Fruit fly (Drosophila melanogaster) whole organism, embryonic: ENCODE measurements around the gene kra.

Experiments
- Antp ChIP-seq: fragments of 200-800 bp; sonication (Bioruptor generic); optimal IDR thresholded peaks from 3 replicates; lab custom pipeline; 2016; ENCODE audit warnings: missing biosample characterization, missing genetic modification characterization
- Atf6 ChIP-seq: fragments of 200-800 bp; sonication (Bioruptor generic); IDR thresholded peaks from 2 replicates; pipeline ENCODE4 v1.3.6; 2022; ENCODE audit warnings: missing biosample characterization, missing genetic modification characterization
- CG10267 ChIP-seq: fragments of 200-800 bp; sonication (Bioruptor generic); optimal IDR thresholded peaks from 2 replicates; lab custom pipeline; 2018; ENCODE audit warnings: missing biosample characterization, mild to moderate bottlenecking, missing genetic modification characterization, moderate library complexity
- CG10959 ChIP-seq: fragments of 200-800 bp; sonication (Bioruptor generic); IDR thresholded peaks from 2 replicates; pipeline ENCODE4 v1.3.6; 2022; ENCODE audit warnings: missing biosample characterization, missing genetic modification characterization
- CG12744 ChIP-seq: fragments of 200-800 bp; sonication (Bioruptor generic); optimal IDR thresholded peaks from 2 replicates; lab custom pipeline; 2016; ENCODE audit warnings: missing biosample characterization, missing genetic modification characterization
- CG14050 ChIP-seq: fragments of 200-800 bp; sonication (Bioruptor generic); IDR thresholded peaks from 3 replicates; pipeline ENCODE4 v1.3.6; 2022; ENCODE audit warnings: missing biosample characterization, missing genetic modification characterization
- CG15073 ChIP-seq: fragments of 200-800 bp; sonication (Bioruptor generic); optimal IDR thresholded peaks from 2 replicates; lab custom pipeline; 2016; ENCODE audit warnings: missing biosample characterization, missing genetic modification characterization
- CG17359 ChIP-seq: fragments of 200-800 bp; sonication (Bioruptor generic); optimal IDR thresholded peaks from 3 replicates; lab custom pipeline; 2018; ENCODE audit warnings: missing biosample characterization, mild to moderate bottlenecking, missing genetic modification characterization, moderate library complexity
- CG1832 ChIP-seq: fragments of 200-800 bp; sonication (Bioruptor generic); optimal IDR thresholded peaks from 2 replicates; lab custom pipeline; 2017; ENCODE audit warnings: missing biosample characterization, mild to moderate bottlenecking, missing genetic modification characterization, inconsistent platforms
- CG34224 ChIP-seq: fragments of 200-800 bp; sonication (Bioruptor generic); IDR thresholded peaks from 3 replicates; pipeline ENCODE4 v1.3.6; 2022; ENCODE audit warnings: missing biosample characterization, missing genetic modification characterization; ENCODE audit not compliant: partially characterized antibody
- CG7745 ChIP-seq: fragments of 200-800 bp; sonication (Bioruptor generic); optimal IDR thresholded peaks from 2 replicates; lab custom pipeline; 2018; ENCODE audit warnings: missing biosample characterization, mild to moderate bottlenecking, missing genetic modification characterization, moderate library complexity
- Camta ChIP-seq: fragments of 200-800 bp; sonication (Bioruptor generic); optimal IDR thresholded peaks from 2 replicates; lab custom pipeline; 2016; ENCODE audit warnings: missing biosample characterization, missing genetic modification characterization
- D ChIP-seq, 2 experiments: fragments of 200-800 bp in 1 of 2; fragments of >200 bp in 1 of 2; sonication (Bioruptor generic) in 1 of 2; optimal IDR thresholded peaks; 2 replicates in 1 of 2; 3 replicates in 1 of 2; lab custom pipeline; 2017; ENCODE audit warnings: mild to moderate bottlenecking in 1 of 2, missing biosample characterization in 1 of 2, missing genetic modification characterization in 1 of 2, missing genetic modification reagents in 1 of 2
- Dek ChIP-seq: fragments of 200-800 bp; sonication (Bioruptor generic); optimal IDR thresholded peaks from 3 replicates; lab custom pipeline; 2019; ENCODE audit warnings: missing biosample characterization, mild to moderate bottlenecking, missing genetic modification characterization, moderate library complexity
- Doc3 ChIP-seq: fragments of 200-800 bp; sonication (Bioruptor generic); IDR thresholded peaks from 3 replicates; pipeline ENCODE4 v1.3.6; 2022; ENCODE audit warnings: missing biosample characterization, missing genetic modification characterization; ENCODE audit not compliant: partially characterized antibody
- Drgx ChIP-seq: fragments of 200-800 bp; sonication (Bioruptor generic); IDR thresholded peaks from 2 replicates; pipeline ENCODE4 v1.3.6; 2022; ENCODE audit warnings: missing biosample characterization, missing genetic modification characterization
- Ets97D ChIP-seq: fragments of 200-800 bp; sonication (Bioruptor generic); optimal IDR thresholded peaks from 3 replicates; lab custom pipeline; 2016; ENCODE audit warnings: missing biosample characterization, missing genetic modification characterization
- Fer2 ChIP-seq: fragments of 200-800 bp; sonication (Bioruptor generic); optimal IDR thresholded peaks from 2 replicates; lab custom pipeline; 2018; ENCODE audit warnings: missing biosample characterization, mild to moderate bottlenecking, missing genetic modification characterization, moderate library complexity
- H2.0 ChIP-seq: fragments of 200-800 bp; sonication (Bioruptor generic); IDR thresholded peaks from 2 replicates; pipeline ENCODE4 v1.3.6; 2022; ENCODE audit warnings: missing biosample characterization, missing genetic modification characterization
- Hey ChIP-seq: fragments of 200-800 bp; sonication (Bioruptor generic); optimal IDR thresholded peaks from 3 replicates; lab custom pipeline; 2018; ENCODE audit warnings: missing biosample characterization, mild to moderate bottlenecking, missing genetic modification characterization
- Hr3 ChIP-seq: fragments of 200-800 bp; sonication (Bioruptor generic); optimal IDR thresholded peaks from 3 replicates; lab custom pipeline; 2016; ENCODE audit warnings: missing biosample characterization, missing genetic modification characterization
- Hsf ChIP-seq: fragments of 200-800 bp; sonication (Bioruptor generic); optimal IDR thresholded peaks from 3 replicates; lab custom pipeline; 2016; ENCODE audit warnings: missing biosample characterization, missing genetic modification characterization
- Lim3 ChIP-seq: fragments of 200-800 bp; sonication (Bioruptor generic); IDR thresholded peaks from 2 replicates; pipeline ENCODE4 v1.3.6; 2022; ENCODE audit warnings: missing biosample characterization, missing genetic modification characterization
- MESR4 ChIP-seq: fragments of 200-800 bp; sonication (Bioruptor generic); optimal IDR thresholded peaks from 2 replicates; lab custom pipeline; 2018; ENCODE audit warnings: missing biosample characterization, mild to moderate bottlenecking, missing genetic modification characterization, moderate library complexity
- Max ChIP-seq: fragments of 200-800 bp; sonication (Bioruptor generic); optimal IDR thresholded peaks from 2 replicates; lab custom pipeline; 2016; ENCODE audit warnings: missing biosample characterization, mild to moderate bottlenecking, missing genetic modification characterization
- Meics ChIP-seq: fragments of 200-800 bp; sonication (Bioruptor generic); optimal IDR thresholded peaks from 2 replicates; lab custom pipeline; 2017; ENCODE audit warnings: missing biosample characterization, mild to moderate bottlenecking, missing genetic modification characterization
- NC2α ChIP-seq: fragments of 200-800 bp; sonication (Bioruptor generic); optimal IDR thresholded peaks from 2 replicates; lab custom pipeline; 2016; ENCODE audit warnings: missing biosample characterization, missing genetic modification characterization
- PHDP ChIP-seq: fragments of 200-800 bp; sonication (Bioruptor generic); optimal IDR thresholded peaks from 3 replicates; lab custom pipeline; 2018; ENCODE audit warnings: missing biosample characterization, mild to moderate bottlenecking, missing genetic modification characterization, moderate library complexity
- Sox102F ChIP-seq: fragments of 200-800 bp; sonication (Bioruptor generic); optimal IDR thresholded peaks from 2 replicates; lab custom pipeline; 2018; ENCODE audit warnings: missing biosample characterization, mild to moderate bottlenecking, missing genetic modification characterization, moderate library complexity
- Vsx1 ChIP-seq: fragments of 200-800 bp; sonication (Bioruptor generic); optimal IDR thresholded peaks from 2 replicates; lab custom pipeline; 2017; ENCODE audit warnings: missing biosample characterization, mild to moderate bottlenecking, missing genetic modification characterization, missing genetic modification reagents
- ab ChIP-seq: fragments of 200-800 bp; sonication (Bioruptor generic); optimal IDR thresholded peaks from 2 replicates; lab custom pipeline; 2016; ENCODE audit warnings: missing biosample characterization, missing genetic modification characterization
- cwo ChIP-seq: fragments of 200-800 bp; sonication (Bioruptor generic); optimal IDR thresholded peaks from 3 replicates; lab custom pipeline; 2017; ENCODE audit warnings: missing biosample characterization, missing genetic modification characterization, mild to moderate bottlenecking, moderate library complexity, missing genetic modification reagents
- danr ChIP-seq: fragments of 200-800 bp; sonication (Bioruptor generic); IDR thresholded peaks from 2 replicates; pipeline ENCODE4 v1.3.6; 2022; ENCODE audit warnings: missing biosample characterization, missing genetic modification characterization
- dmrt99B ChIP-seq: fragments of 200-800 bp; sonication (Bioruptor generic); optimal IDR thresholded peaks from 2 replicates; lab custom pipeline; 2018; ENCODE audit warnings: missing biosample characterization, mild to moderate bottlenecking, missing genetic modification characterization, moderate library complexity
- en ChIP-seq: fragments of 200-800 bp; sonication (Bioruptor generic); optimal IDR thresholded peaks from 2 replicates; lab custom pipeline; 2016; ENCODE audit warnings: missing biosample characterization, missing genetic modification characterization
- gsb ChIP-seq: fragments of 200-800 bp; sonication (Bioruptor generic); IDR thresholded peaks from 2 replicates; pipeline ENCODE4 v1.3.6; 2022; ENCODE audit warnings: missing biosample characterization, missing genetic modification characterization
- jing ChIP-seq: fragments of 200-800 bp; sonication (Bioruptor generic); optimal IDR thresholded peaks from 2 replicates; lab custom pipeline; 2018; ENCODE audit warnings: missing biosample characterization, mild to moderate bottlenecking, missing genetic modification characterization
- knrl ChIP-seq: fragments of 200-800 bp; sonication (Bioruptor generic); IDR thresholded peaks from 3 replicates; pipeline ENCODE4 v1.3.6; 2022; ENCODE audit warnings: missing biosample characterization, missing genetic modification characterization; ENCODE audit not compliant: partially characterized antibody
- lbe ChIP-seq: fragments of 200-800 bp; sonication (Bioruptor generic); optimal IDR thresholded peaks from 2 replicates; lab custom pipeline; 2016; ENCODE audit warnings: missing biosample characterization, mild to moderate bottlenecking, missing genetic modification characterization
- mld ChIP-seq: fragments of 200-800 bp; sonication (Bioruptor generic); IDR thresholded peaks from 3 replicates; pipeline ENCODE4 v1.3.6; 2022; ENCODE audit warnings: missing biosample characterization, missing genetic modification characterization; ENCODE audit not compliant: partially characterized antibody
- repo ChIP-seq: fragments of 200-800 bp; sonication (Bioruptor generic); optimal IDR thresholded peaks from 2 replicates; lab custom pipeline; 2016; ENCODE audit warnings: missing biosample characterization, missing genetic modification characterization
- salm ChIP-seq: fragments of 200-800 bp; sonication (Bioruptor generic); optimal IDR thresholded peaks from 2 replicates; lab custom pipeline; 2018; ENCODE audit warnings: missing biosample characterization, mild to moderate bottlenecking, missing genetic modification characterization
- sc ChIP-seq, 3 experiments: fragments of >200 bp in 2 of 3; fragments of 200-800 bp in 1 of 3; sonication (Bioruptor generic) in 1 of 3; optimal IDR thresholded peaks; 2 replicates in 2 of 3; 3 replicates in 1 of 3; lab custom pipeline; 2017; ENCODE audit warnings: mild to moderate bottlenecking in 1 of 3, missing biosample characterization in 1 of 3, missing genetic modification characterization in 1 of 3, missing genetic modification reagents in 1 of 3
- tup ChIP-seq: fragments of 200-800 bp; sonication (Bioruptor generic); optimal IDR thresholded peaks from 2 replicates; lab custom pipeline; 2016; ENCODE audit warnings: missing biosample characterization, mild to moderate bottlenecking, missing genetic modification characterization, moderate library complexity
- tx ChIP-seq: fragments of 200-800 bp; sonication (Bioruptor generic); optimal IDR thresholded peaks from 2 replicates; lab custom pipeline; 2016; ENCODE audit warnings: missing biosample characterization, missing genetic modification characterization
- unc-4 ChIP-seq: fragments of 200-800 bp; sonication (Bioruptor generic); IDR thresholded peaks from 2 replicates; pipeline ENCODE4 v1.3.6; 2022; ENCODE audit warnings: missing biosample characterization, missing genetic modification characterization; ENCODE audit not compliant: partially characterized antibody
- unpg ChIP-seq: fragments of 200-800 bp; sonication (Bioruptor generic); optimal IDR thresholded peaks from 3 replicates; lab custom pipeline; 2018; ENCODE audit warnings: missing biosample characterization, mild to moderate bottlenecking, missing genetic modification characterization, moderate library complexity
- yki ChIP-seq: fragments of >200 bp; optimal IDR thresholded peaks from 3 replicates; lab custom pipeline; 2018
- zen2 ChIP-seq: fragments of 200-800 bp; sonication (Bioruptor generic); IDR thresholded peaks from 3 replicates; pipeline ENCODE4 v1.3.6; 2022; ENCODE audit warnings: missing biosample characterization, missing genetic modification characterization; ENCODE audit not compliant: partially characterized antibody

kra gene

dm6 chr3R:5587863-5588519 lies 12.9 kb downstream of the kra start, which contains the start of gene CG2926 (continued):
- TF ChIP-seq Fer2 (tag; lab: Kevin White, UChicago): no peak
- TF ChIP-seq MESR4 (GFP tag; lab: Kevin White, UChicago): peak; percentile 94
- no peak for TF ChIP-seq CG10267
- 0 out of 2 replicates have a peak, but pooled peaks have one; percentile 5 for TF ChIP-seq gsb (GFP tag; lab: Robert Waterston, UW)
- TF ChIP-seq Camta: no peak
- TF ChIP-seq Drgx (GFP tag; lab: Robert Waterston, UW): no peak
- no peak for TF ChIP-seq dmrt99B (tag; lab: Kevin White, UChicago)
- TF ChIP-seq cwo (GFP tag; lab: Kevin White, UChicago): no peak
- no peak for TF ChIP-seq Lim3
- no peak for TF ChIP-seq H2.0 (GFP tag; lab: Robert Waterston, UW)
- no peak for TF ChIP-seq PHDP
- TF ChIP-seq Doc3 (GFP tag; lab: Robert Waterston, UW): peak; percentile 74; the same call in 2 of the 3 replicates
- no peak for TF ChIP-seq Hey (tag; lab: Kevin White, UChicago)
- TF ChIP-seq CG15073 (GFP tag; lab: Kevin White, UChicago): no peak
- no peak for TF ChIP-seq CG10959 (GFP tag; lab: Robert Waterston, UW)
- peak; percentile 91 for TF ChIP-seq mld (GFP tag; lab: Robert Waterston, UW)
- TF ChIP-seq CG17359 (tag; lab: Kevin White, UChicago): no peak
- TF ChIP-seq jing: no peak
- TF ChIP-seq Sox102F: no peak
- no peak for TF ChIP-seq Hr3 (GFP tag; lab: Kevin White, UChicago)
- peak; percentile 16 for TF ChIP-seq repo (GFP tag; lab: Kevin White, UChicago)
- TF ChIP-seq NC2α (GFP tag; lab: Kevin White, UChicago): no peak
- peak; percentile 84 for TF ChIP-seq unc-4 (GFP tag; lab: Robert Waterston, UW)
- TF ChIP-seq CG14050 (GFP tag; lab: Robert Waterston, UW): no peak
- TF ChIP-seq Dek: no peak
- TF ChIP-seq danr (GFP tag; lab: Robert Waterston, UW): no peak
- no peak for TF ChIP-seq yki (lab: Kevin White, UChicago)
- TF ChIP-seq Vsx1 (GFP tag; lab: Kevin White, UChicago): no peak
- no peak for TF ChIP-seq unpg (GFP tag; lab: Kevin White, UChicago)
- TF ChIP-seq Antp (GFP tag; lab: Kevin White, UChicago): peak; percentile 16
- peak; percentile 89 for TF ChIP-seq knrl
- no peak for TF ChIP-seq Max (GFP tag; lab: Kevin White, UChicago)
- TF ChIP-seq tx (GFP tag; lab: Kevin White, UChicago): peak; percentile 13
- TF ChIP-seq salm: no peak
- peak; percentile 79 for TF ChIP-seq zen2 (GFP tag; lab: Robert Waterston, UW)
- TF ChIP-seq Atf6 (GFP tag; lab: Robert Waterston, UW): peak; percentile 58
- peak; percentile 47 for TF ChIP-seq Hsf (GFP tag; lab: Kevin White, UChicago)
- TF ChIP-seq lbe: no peak
- TF ChIP-seq D (optimal IDR thresholded peaks at IDR 0.05; lab: Kevin White, UChicago): no peak
- no peak for TF ChIP-seq D (GFP tag; optimal IDR thresholded peaks at IDR 0.05; lab: Kevin White, UChicago)
- TF ChIP-seq CG1832 (GFP tag; lab: Kevin White, UChicago): no peak
- peak; percentile 80 for TF ChIP-seq CG34224 (GFP tag; lab: Robert Waterston, UW)
- TF ChIP-seq Meics: no peak
- no peak for TF ChIP-seq CG12744 (GFP tag; lab: Kevin White, UChicago)
- TF ChIP-seq en: no peak
- peak; percentile 55 for TF ChIP-seq Ets97D (GFP tag; lab: Kevin White, UChicago)
- no peak for TF ChIP-seq sc (optimal IDR thresholded peaks at IDR 0.05; lab: Kevin White, UChicago)
- no peak for TF ChIP-seq sc (GFP tag; optimal IDR thresholded peaks at IDR 0.05; lab: Kevin White, UChicago)
- TF ChIP-seq CG7745 (tag; lab: Kevin White, UChicago): no peak
- TF ChIP-seq tup (GFP tag; lab: Kevin White, UChicago): no peak
- no peak for TF ChIP-seq ab (GFP tag; lab: Kevin White, UChicago)
